Worm (Caenorhabditis elegans): ENCODE results near the gene nlp-36.

The nlp-36 gene

ce11 chrIII:9465424-9465823 is 23.1 kb upstream of the nlp-36 start, which contains the start of gene B0464.9:
Gene B0464.9, plus strand, starts transcription at chrIII:9465767.
- TF ChIP-seq nhr-27 (tag; optimal IDR thresholded peaks at IDR 0.05): no peak
- peak in 1 of 3 experiments; percentile 45 for TF ChIP-seq lin-35 (GFP tag; optimal IDR thresholded peaks at IDR 0.05)
- peak; percentile 24 for TF ChIP-seq madf-10 (tag; optimal IDR thresholded peaks at IDR 0.05)
- TF ChIP-seq ztf-28 (GFP tag; IDR thresholded peaks at IDR 0.05): no peak
- TF ChIP-seq hsf-1 (GFP tag; IDR thresholded peaks at IDR 0.05): no peak
- TF ChIP-seq Y53G8AR.9 (GFP tag; conservative IDR thresholded peaks at IDR 0.05): no peak
- TF ChIP-seq mes-4 (tag; optimal IDR thresholded peaks at IDR 0.05): no peak
- TF ChIP-seq snpc-4 (GFP tag; optimal IDR thresholded peaks at IDR 0.05): no peak
- peak in 1 of 4 experiments; percentile 36 for TF ChIP-seq snpc-4 (tag; optimal IDR thresholded peaks at IDR 0.05)
- TF ChIP-seq mxl-1 (tag; optimal IDR thresholded peaks at IDR 0.05): no peak
- no peak for TF ChIP-seq atf-7 (tag; optimal IDR thresholded peaks at IDR 0.05)
- no peak for TF ChIP-seq ztf-18 (tag; optimal IDR thresholded peaks at IDR 0.05)
- no peak for TF ChIP-seq tbp1 (GFP tag; optimal IDR thresholded peaks at IDR 0.05)
- TF ChIP-seq efl-1 (GFP tag; optimal IDR thresholded peaks at IDR 0.05): no peak
- no peak for TF ChIP-seq somi-1 (GFP tag; optimal IDR thresholded peaks at IDR 0.05)
- no peak for TF ChIP-seq C17E4.6 (GFP tag; IDR thresholded peaks at IDR 0.05)
- no peak for TF ChIP-seq madf-3 (GFP tag; IDR thresholded peaks at IDR 0.05)
- no peak for TF ChIP-seq sptf-2 (GFP tag; optimal IDR thresholded peaks at IDR 0.05)
- no peak for TF ChIP-seq nhr-80 (tag; optimal IDR thresholded peaks at IDR 0.05)
- TF ChIP-seq athp-1 (tag; optimal IDR thresholded peaks at IDR 0.05): no peak
- TF ChIP-seq Y56A3A.18 (GFP tag; IDR thresholded peaks at IDR 0.05): no peak
- no peak for TF ChIP-seq bed-1 (GFP tag; IDR thresholded peaks at IDR 0.05)
- TF ChIP-seq T07F8.4 (tag; optimal IDR thresholded peaks at IDR 0.05): no peak
- TF ChIP-seq F23B12.7 (tag; optimal IDR thresholded peaks at IDR 0.05; ENCODE audit: insufficient read depth): no peak
- TF ChIP-seq ekl-4 (GFP tag; IDR thresholded peaks at IDR 0.05): no peak
- TF ChIP-seq bed-2 (GFP tag; IDR thresholded peaks at IDR 0.05): no peak
- TF ChIP-seq ceh-40 (GFP tag; IDR thresholded peaks at IDR 0.05): no peak
- TF ChIP-seq unc-62 (GFP tag; optimal IDR thresholded peaks at IDR 0.05): no peak
- peak; percentile 33 for TF ChIP-seq lin-40 (tag; optimal IDR thresholded peaks at IDR 0.05)
- no peak for TF ChIP-seq F57A8.1 (GFP tag; optimal IDR thresholded peaks at IDR 0.05)
- peak; percentile 42 for TF ChIP-seq ceh-27 (GFP tag; optimal IDR thresholded peaks at IDR 0.05)
- TF ChIP-seq ztf-6 (GFP tag; IDR thresholded peaks at IDR 0.05): no peak
- no peak for TF ChIP-seq egl-18 (GFP tag; IDR thresholded peaks at IDR 0.05)
- no peak for TF ChIP-seq egrh-3 (GFP tag; IDR thresholded peaks at IDR 0.05)
- TF ChIP-seq tlf-1 (GFP tag; optimal IDR thresholded peaks at IDR 0.05): no peak
- TF ChIP-seq lin-26 (GFP tag; IDR thresholded peaks at IDR 0.05): no peak
- peak; percentile 46 for TF ChIP-seq lin-54 (GFP tag; optimal IDR thresholded peaks at IDR 0.05)
- no peak for TF ChIP-seq xnd-1 (tag; optimal IDR thresholded peaks at IDR 0.05)
- TF ChIP-seq attf-3 (GFP tag; conservative IDR thresholded peaks at IDR 0.05): no peak
- TF ChIP-seq lsy-27 (tag; optimal IDR thresholded peaks at IDR 0.05; ENCODE audit: borderline replicate concordance, insufficient read depth): no peak
- TF ChIP-seq lsl-1 (GFP tag; optimal IDR thresholded peaks at IDR 0.05): peak; percentile 24
- no peak for TF ChIP-seq hmg-1.2 (GFP tag; IDR thresholded peaks at IDR 0.05)
- peak; percentile 8 for TF ChIP-seq K12H6.12 (tag; optimal IDR thresholded peaks at IDR 0.05)
- no peak for TF ChIP-seq fkh-3 (tag; optimal IDR thresholded peaks at IDR 0.05)
- no peak for TF ChIP-seq nhr-90 (tag; optimal IDR thresholded peaks at IDR 0.05)
- no peak for TF ChIP-seq Y95B8A.8 (GFP tag; IDR thresholded peaks at IDR 0.05)
- TF ChIP-seq unc-130 (GFP tag; optimal IDR thresholded peaks at IDR 0.05): peak; percentile 70
- no peak for TF ChIP-seq lir-1 (GFP tag; conservative IDR thresholded peaks at IDR 0.05)
- no peak for TF ChIP-seq tbx-9 (tag; optimal IDR thresholded peaks at IDR 0.05; ENCODE audit: borderline replicate concordance)
- TF ChIP-seq F10E7.11 (tag; optimal IDR thresholded peaks at IDR 0.05): no peak
